Worm (Caenorhabditis elegans): ENCODE data around the gene F13H8.2.

The F13H8.2 gene

DNA sequence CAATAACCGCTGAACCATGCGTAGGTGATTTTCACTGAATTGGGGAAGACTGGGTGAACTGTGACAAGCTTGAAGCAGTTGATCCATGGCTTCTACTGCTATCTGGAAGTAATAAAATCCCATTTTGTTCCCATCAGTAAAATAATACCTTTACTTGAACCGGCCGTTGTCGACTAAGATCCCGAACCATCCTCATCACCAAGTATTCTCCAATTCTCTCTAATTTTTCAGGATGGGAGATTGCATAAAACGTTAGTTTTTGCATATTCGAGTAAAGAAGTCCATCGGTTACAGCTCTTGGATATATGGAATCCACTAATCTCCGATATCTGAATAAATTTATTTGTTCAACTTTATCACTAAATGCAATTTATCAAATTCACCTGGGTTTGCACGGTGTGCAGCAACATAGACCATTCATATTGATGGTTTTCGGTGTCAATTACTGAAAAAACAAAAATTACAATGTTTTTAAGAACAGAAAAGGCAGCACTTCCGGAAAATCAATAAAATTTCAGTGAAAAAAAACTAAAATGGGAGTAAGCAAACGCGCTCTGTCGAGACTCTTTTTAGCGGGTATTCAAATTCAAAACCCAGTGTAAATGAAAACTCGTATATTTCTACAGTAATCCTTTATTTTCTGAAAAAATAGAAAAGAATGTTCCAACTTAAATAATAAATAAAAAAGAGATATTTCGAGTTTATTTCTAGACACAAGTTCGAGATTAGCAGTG lies 50.7 kb downstream of the F13H8.2 start, which contains the start of gene efr-3 (continued):
- TF ChIP-seq gmeb-1 (tag; optimal IDR thresholded peaks at IDR 0.05) (peak; percentile 92), ztf-11 (tag; optimal IDR thresholded peaks at IDR 0.05) (no peak), nhr-129 (tag; optimal IDR thresholded peaks at IDR 0.05) (no peak), nhr-77 (tag; optimal IDR thresholded peaks at IDR 0.05) (no peak), F13H6.1 (tag; optimal IDR thresholded peaks at IDR 0.05) (no peak), ceh-82 (tag; optimal IDR thresholded peaks at IDR 0.05) (no peak)

ce11 chrII:6322081-6322480 lies 51.9 kb downstream of the F13H8.2 start:
- no peak for TF ChIP-seq dmd-4 (tag; optimal IDR thresholded peaks at IDR 0.05)
- TF ChIP-seq nhr-77 (tag; optimal IDR thresholded peaks at IDR 0.05): no peak
- no peak for TF ChIP-seq lin-13 (GFP tag; optimal IDR thresholded peaks at IDR 0.05)
- no peak for TF ChIP-seq nhr-129 (tag; optimal IDR thresholded peaks at IDR 0.05)
- no peak for TF ChIP-seq lin-39 (tag; optimal IDR thresholded peaks at IDR 0.05)
- no peak for TF ChIP-seq alr-1 (tag; optimal IDR thresholded peaks at IDR 0.05)
- no peak for TF ChIP-seq fos-1 (tag; optimal IDR thresholded peaks at IDR 0.05)
- TF ChIP-seq unc-62 (GFP tag; optimal IDR thresholded peaks at IDR 0.05): no peak
- no peak for TF ChIP-seq sma-3 (GFP tag; optimal IDR thresholded peaks at IDR 0.05)
- TF ChIP-seq peb-1 (tag; optimal IDR thresholded peaks at IDR 0.05): no peak
- no peak for TF ChIP-seq zag-1 (tag; optimal IDR thresholded peaks at IDR 0.05)
- no peak for TF ChIP-seq ztf-4 (tag; optimal IDR thresholded peaks at IDR 0.05)
- no peak for TF ChIP-seq gmeb-1 (tag; optimal IDR thresholded peaks at IDR 0.05)
- no peak for TF ChIP-seq elt-1 (tag; optimal IDR thresholded peaks at IDR 0.05)
- TF ChIP-seq nhr-25 (tag; optimal IDR thresholded peaks at IDR 0.05): no peak

- TF ChIP-seq ama-1 (optimal IDR thresholded peaks at IDR 0.05) (no peak), ztf-11 (tag; optimal IDR thresholded peaks at IDR 0.05) (no peak), nhr-11 (tag; optimal IDR thresholded peaks at IDR 0.05) (no peak), lsy-2 (tag; optimal IDR thresholded peaks at IDR 0.05) (no peak), ceh-16 (tag; optimal IDR thresholded peaks at IDR 0.05) (no peak), sma-3 (GFP tag; optimal IDR thresholded peaks at IDR 0.05) (no peak), egl-27 (tag; optimal IDR thresholded peaks at IDR 0.05) (no peak), nhr-129 (tag; optimal IDR thresholded peaks at IDR 0.05) (no peak), aly-2 (tag; optimal IDR thresholded peaks at IDR 0.05) (no peak), unc-55 (GFP tag; optimal IDR thresholded peaks at IDR 0.05) (no peak), elt-1 (tag; optimal IDR thresholded peaks at IDR 0.05) (no peak), mab-5 (tag; optimal IDR thresholded peaks at IDR 0.05) (no peak), R02D3.7 (tag; optimal IDR thresholded peaks at IDR 0.05) (no peak), lin-13 (GFP tag; optimal IDR thresholded peaks at IDR 0.05) (no peak), unc-62 (GFP tag; optimal IDR thresholded peaks at IDR 0.05) (no peak), crh-2 (tag; optimal IDR thresholded peaks at IDR 0.05) (no peak), nhr-10 (tag; optimal IDR thresholded peaks at IDR 0.05) (no peak), Y55F3AM.14 (GFP tag; optimal IDR thresholded peaks at IDR 0.05) (no peak)
Measured at ce11 chrII:6322979-6323378, 52.8 kb downstream of the F13H8.2 start, which contains the start of gene C32D5.4. Gene C32D5.4 (minus strand): TSS chrII:6323079.
